Worm (Caenorhabditis elegans) whole organism, young adult: ENCODE data around the gene clh-4.

Experiments
- D2030.7 ChIP-seq: fragments of 200-800 bp; sonication (Bioruptor generic); IDR thresholded peaks from 2 replicates; pipeline ENCODE4 v1.3.6; 2022; ENCODE audit warnings: missing genetic modification reagents, missing genetic modification characterization, missing compliant biosample characterization
- F37B4.10 ChIP-seq: fragments of 200-800 bp; sonication (Bioruptor generic); IDR thresholded peaks from 2 replicates; pipeline ENCODE4 v1.3.6; 2022; ENCODE audit warnings: missing genetic modification characterization, missing compliant biosample characterization
- F57A8.1 ChIP-seq: fragments of 200-800 bp; sonication (Bioruptor generic); optimal IDR thresholded peaks from 2 replicates; lab custom pipeline; 2018; ENCODE audit warnings: mild to moderate bottlenecking, missing genetic modification characterization, moderate library complexity, missing compliant biosample characterization
- T07F8.4 ChIP-seq: sonication (generic microtip); optimal IDR thresholded peaks from 2 replicates; lab custom pipeline; 2016; ENCODE audit warnings: mild to moderate bottlenecking, missing genetic modification characterization, moderate library complexity, missing compliant biosample characterization
- Y67H2A.10 ChIP-seq: fragments of 200-800 bp; sonication (Bioruptor generic); conservative IDR thresholded peaks from 2 replicates; pipeline ENCODE4 v1.3.6; 2022; ENCODE audit warnings: missing genetic modification reagents, missing genetic modification characterization, missing compliant biosample characterization
- Y95B8A.8 ChIP-seq: fragments of 200-800 bp; sonication (Bioruptor generic); IDR thresholded peaks from 2 replicates; pipeline ENCODE4 v1.3.6; 2022; ENCODE audit warnings: missing genetic modification reagents, missing genetic modification characterization, missing compliant biosample characterization
- aptf-3 ChIP-seq: fragments of 200-800 bp; sonication (Bioruptor generic); IDR thresholded peaks from 2 replicates; pipeline ENCODE4 v1.3.6; 2022; ENCODE audit warnings: missing genetic modification characterization, missing compliant biosample characterization
- atf-7 ChIP-seq: sonication (generic microtip); optimal IDR thresholded peaks from 2 replicates; lab custom pipeline; 2017; ENCODE audit warnings: mild to moderate bottlenecking, missing genetic modification characterization, missing compliant biosample characterization
- attf-3 ChIP-seq: fragments of 200-800 bp; sonication (Bioruptor generic); conservative IDR thresholded peaks from 2 replicates; pipeline ENCODE4 v1.3.6; 2022; ENCODE audit warnings: missing genetic modification reagents, missing genetic modification characterization, missing compliant biosample characterization
- attf-5 ChIP-seq: fragments of 200-800 bp; sonication (Bioruptor generic); optimal IDR thresholded peaks from 2 replicates; lab custom pipeline; 2018; ENCODE audit warnings: mild to moderate bottlenecking, missing genetic modification characterization, missing compliant biosample characterization
- ccch-3 ChIP-seq: fragments of 200-800 bp; sonication (Bioruptor generic); optimal IDR thresholded peaks from 2 replicates; lab custom pipeline; 2018; ENCODE audit warnings: mild to moderate bottlenecking, missing genetic modification characterization, missing compliant biosample characterization
- cebp-2 ChIP-seq: fragments of 200-800 bp; sonication (Bioruptor generic); IDR thresholded peaks from 2 replicates; pipeline ENCODE4 v1.3.6; 2022; ENCODE audit warnings: missing genetic modification characterization, missing compliant biosample characterization
- ceh-40 ChIP-seq: fragments of 200-800 bp; sonication (Bioruptor generic); IDR thresholded peaks from 2 replicates; pipeline ENCODE4 v1.3.6; 2022; ENCODE audit warnings: missing genetic modification characterization, missing compliant biosample characterization
- ceh-79 ChIP-seq: sonication (generic microtip); optimal IDR thresholded peaks from 2 replicates; lab custom pipeline; 2017; ENCODE audit warnings: mild to moderate bottlenecking, missing genetic modification characterization, missing compliant biosample characterization
- ceh-91 ChIP-seq: fragments of 200-800 bp; sonication (Bioruptor generic); IDR thresholded peaks from 2 replicates; pipeline ENCODE4 v1.3.6; 2022; ENCODE audit warnings: missing genetic modification reagents, missing genetic modification characterization, missing compliant biosample characterization
- chd-7 ChIP-seq: sonication (generic microtip); optimal IDR thresholded peaks from 2 replicates; lab custom pipeline; 2016; ENCODE audit warnings: mild to moderate bottlenecking, missing genetic modification characterization, moderate library complexity, missing compliant biosample characterization
- dox-1 ChIP-seq: fragments of 200-800 bp; sonication (Bioruptor generic); IDR thresholded peaks from 2 replicates; pipeline ENCODE4 v1.3.6; 2022; ENCODE audit warnings: missing genetic modification reagents, missing genetic modification characterization, missing compliant biosample characterization
- dpl-1 ChIP-seq: fragments of 150-350 bp; optimal IDR thresholded peaks from 2 replicates; lab custom pipeline; 2014; ENCODE audit warnings: missing biosample characterization, missing genetic modification reagents, missing genetic modification characterization
- ekl-4 ChIP-seq: fragments of 200-800 bp; sonication (Bioruptor generic); IDR thresholded peaks from 2 replicates; pipeline ENCODE4 v1.3.6; 2022; ENCODE audit warnings: missing genetic modification reagents, missing genetic modification characterization, missing compliant biosample characterization
- ets-4 ChIP-seq: fragments of 200-800 bp; sonication (Bioruptor generic); optimal IDR thresholded peaks from 2 replicates; lab custom pipeline; 2018; ENCODE audit warnings: mild to moderate bottlenecking, missing genetic modification characterization, missing compliant biosample characterization
- fkh-3 ChIP-seq: sonication (generic microtip); optimal IDR thresholded peaks from 2 replicates; lab custom pipeline; 2016; ENCODE audit warnings: mild to moderate bottlenecking, missing genetic modification characterization, missing compliant biosample characterization
- hlh-12 ChIP-seq: sonication (generic microtip); optimal IDR thresholded peaks from 2 replicates; lab custom pipeline; 2016; ENCODE audit warnings: missing genetic modification characterization, missing compliant biosample characterization
- hmg-1.2 ChIP-seq: fragments of 200-800 bp; sonication (Bioruptor generic); IDR thresholded peaks from 2 replicates; pipeline ENCODE4 v1.3.6; 2022; ENCODE audit warnings: missing genetic modification reagents, missing genetic modification characterization, missing compliant biosample characterization
- hmg-20 ChIP-seq: fragments of 200-800 bp; sonication (Bioruptor generic); IDR thresholded peaks from 2 replicates; pipeline ENCODE4 v1.3.6; 2022; ENCODE audit warnings: missing genetic modification reagents, missing genetic modification characterization, missing compliant biosample characterization
- let-526 ChIP-seq: fragments of 200-800 bp; sonication (Bioruptor generic); IDR thresholded peaks from 2 replicates; pipeline ENCODE4 v1.3.6; 2022; ENCODE audit warnings: missing genetic modification reagents, missing genetic modification characterization, missing compliant biosample characterization
- lin-35 ChIP-seq, 3 experiments: fragments of 150-350 bp in 2 of 3; sonication (generic microtip) in 1 of 3; optimal IDR thresholded peaks; 2 replicates each; lab custom pipeline; 2014 to 2018; ENCODE audit warnings: missing biosample characterization in 3 of 3, missing genetic modification characterization in 3 of 3, missing genetic modification reagents in 3 of 3
- lin-40 ChIP-seq: sonication (generic microtip); optimal IDR thresholded peaks from 2 replicates; lab custom pipeline; 2016; ENCODE audit warnings: missing genetic modification characterization, mild to moderate bottlenecking, missing compliant biosample characterization, missing genotype, missing genetic modification reagents
- lsy-27 ChIP-seq: sonication (generic microtip); optimal IDR thresholded peaks from 2 replicates; lab custom pipeline; 2017; ENCODE audit warnings: missing genetic modification characterization, mild to moderate bottlenecking, missing compliant biosample characterization, antibody characterized with exemption, missing genotype, borderline replicate concordance; ENCODE audit not compliant: insufficient read depth
- mes-4 ChIP-seq: sonication (generic microtip); optimal IDR thresholded peaks from 2 replicates; lab custom pipeline; 2016; ENCODE audit warnings: missing genotype, missing genetic modification characterization, missing compliant biosample characterization
- nhr-120 ChIP-seq: fragments of 200-800 bp; sonication (Bioruptor generic); IDR thresholded peaks from 2 replicates; pipeline ENCODE4 v1.3.6; 2022; ENCODE audit warnings: missing genetic modification characterization, missing compliant biosample characterization
- rcor-1 ChIP-seq: fragments of 200-800 bp; sonication (Bioruptor generic); IDR thresholded peaks from 2 replicates; pipeline ENCODE4 v1.3.6; 2022; ENCODE audit warnings: missing genetic modification reagents, missing genetic modification characterization, missing compliant biosample characterization
- snpc-1.1 ChIP-seq: sonication (generic microtip); optimal IDR thresholded peaks from 2 replicates; lab custom pipeline; 2017; ENCODE audit warnings: missing genetic modification characterization, mild to moderate bottlenecking, missing compliant biosample characterization, antibody characterized with exemption, moderate library complexity, missing genotype, missing genetic modification reagents; ENCODE audit not compliant: insufficient read depth
- snpc-3.4 ChIP-seq: sonication (generic microtip); optimal IDR thresholded peaks from 2 replicates; lab custom pipeline; 2017; ENCODE audit warnings: missing genetic modification characterization, mild to moderate bottlenecking, missing compliant biosample characterization, antibody characterized with exemption, moderate library complexity, missing genotype, missing genetic modification reagents
- snpc-4 ChIP-seq, 5 experiments: fragments of 150-350 bp in 1 of 5; sonication (generic microtip) in 4 of 5; optimal IDR thresholded peaks; 2 replicates each; lab custom pipeline; 2014 to 2018; ENCODE audit warnings: missing genetic modification characterization in 5 of 5, missing biosample characterization in 3 of 5, antibody characterized with exemption in 2 of 5, mild to moderate bottlenecking in 2 of 5, missing compliant biosample characterization in 2 of 5, missing genotype in 2 of 5, moderate library complexity in 2 of 5, missing genetic modification reagents in 1 of 5
- sptf-2 ChIP-seq: fragments of 200-800 bp; sonication (Bioruptor generic); optimal IDR thresholded peaks from 2 replicates; lab custom pipeline; 2018; ENCODE audit warnings: mild to moderate bottlenecking, missing genetic modification characterization, missing compliant biosample characterization
- tbx-9 ChIP-seq: sonication (generic microtip); optimal IDR thresholded peaks from 2 replicates; lab custom pipeline; 2016; ENCODE audit warnings: borderline replicate concordance, missing genetic modification characterization, inconsistent platforms, missing compliant biosample characterization
- zfh-2 ChIP-seq: fragments of 200-800 bp; sonication (Bioruptor generic); conservative IDR thresholded peaks from 2 replicates; pipeline ENCODE4 v1.3.6; 2022; ENCODE audit warnings: missing genetic modification reagents, missing genetic modification characterization, missing compliant biosample characterization
- ztf-22 ChIP-seq: fragments of 200-800 bp; sonication (Bioruptor generic); optimal IDR thresholded peaks from 2 replicates; lab custom pipeline; 2018; ENCODE audit warnings: mild to moderate bottlenecking, missing genetic modification characterization, moderate library complexity, missing compliant biosample characterization
- ztf-25 ChIP-seq: fragments of 200-800 bp; sonication (Bioruptor generic); IDR thresholded peaks from 2 replicates; pipeline ENCODE4 v1.3.6; 2022; ENCODE audit warnings: missing genetic modification reagents, missing genetic modification characterization, missing compliant biosample characterization
- ztf-3 ChIP-seq: fragments of 200-800 bp; sonication (Bioruptor generic); optimal IDR thresholded peaks from 2 replicates; lab custom pipeline; 2018; ENCODE audit warnings: mild to moderate bottlenecking, missing genetic modification characterization, missing compliant biosample characterization
- ztf-6 ChIP-seq: fragments of 200-800 bp; sonication (Bioruptor generic); IDR thresholded peaks from 2 replicates; pipeline ENCODE4 v1.3.6; 2022; ENCODE audit warnings: missing genetic modification reagents, missing genetic modification characterization, missing compliant biosample characterization

clh-4 gene

ce11 chrX:4106896-4107505 is 6.6 kb upstream of the clh-4 start, which contains the start of gene R02E4.2:
Gene R02E4.2 (plus strand): TSS chrX:4107455.
- no peak for TF ChIP-seq snpc-3.4 (tag; lab: Kevin White, UChicago)
- TF ChIP-seq ekl-4 (GFP tag; lab: Robert Waterston, UW) = 0 out of 2 replicates have a peak, but pooled peaks have one; percentile 26
- no peak for TF ChIP-seq ztf-22 (GFP tag; lab: Kevin White, UChicago)

- TF ChIP-seq F37B4.10 (GFP tag; lab: Robert Waterston, UW) (no peak), nhr-120 (GFP tag; lab: Robert Waterston, UW) (no peak), ztf-3 (GFP tag; lab: Kevin White, UChicago) (no peak), rcor-1 (GFP tag; lab: Robert Waterston, UW) (no peak), ets-4 (GFP tag; lab: Kevin White, UChicago) (no peak), hmg-20 (GFP tag; lab: Robert Waterston, UW) (no peak), let-526 (GFP tag; lab: Robert Waterston, UW) (no peak), ccch-3 (GFP tag; lab: Kevin White, UChicago) (no peak), lsy-27 (no peak), dpl-1 (GFP tag; lab: Kevin White, UChicago) (no peak), mes-4 (tag; lab: Kevin White, UChicago) (no peak), D2030.7 (GFP tag; lab: Robert Waterston, UW) (no peak), ceh-40 (GFP tag; lab: Robert Waterston, UW) (no peak)
These were observed 4.1 kb upstream of the clh-4 start, which contains the start of gene R02E4.1 for ce11 chrX:4104435-4104834. Gene R02E4.1 (minus strand): TSS chrX:4104535.

- TF ChIP-seq hmg-1.2 (GFP tag; lab: Robert Waterston, UW) (no peak; the same call in 1 of the 2 replicates), F57A8.1 (GFP tag; lab: Kevin White, UChicago) (no peak), zfh-2 (0 out of 2 replicates have a peak, but pooled peaks have one; percentile 10), Y95B8A.8 (GFP tag; lab: Robert Waterston, UW) (no peak), T07F8.4 (tag; lab: Kevin White, UChicago) (no peak), ztf-25 (GFP tag; lab: Robert Waterston, UW) (no peak), snpc-4 (GFP tag; optimal IDR thresholded peaks at IDR 0.05; lab: Kevin White, UChicago) (no peak), snpc-4 (tag; optimal IDR thresholded peaks at IDR 0.05; lab: Kevin White, UChicago) (peak; percentile 36 to 92 (median 76)), chd-7 (no peak), snpc-1.1 (tag; lab: Kevin White, UChicago) (peak; percentile 70)
These were observed 2.7 kb upstream of the clh-4 start for ce11 chrX:4103071-4103470.

ce11 chrX:4102075-4102598 is 1.8 kb upstream of the clh-4 start, which contains the start of gene R02E4.3:
Gene R02E4.3 (minus strand): TSS chrX:4102125.
- TF ChIP-seq lin-35 (GFP tag; optimal IDR thresholded peaks at IDR 0.05; lab: Kevin White, UChicago) (no peak), attf-3 (GFP tag; lab: Robert Waterston, UW) (no peak), ceh-79 (tag; lab: Kevin White, UChicago) (no peak), atf-7 (no peak), lsy-27 (no peak)
- TF ChIP-seq, all 124 proteins: peak for 0

- TF ChIP-seq sptf-2 (no peak), fkh-3 (tag; lab: Kevin White, UChicago) (no peak), F57A8.1 (GFP tag; lab: Kevin White, UChicago) (no peak), tbx-9 (no peak), hlh-12 (no peak), cebp-2 (GFP tag; lab: Robert Waterston, UW) (no peak), ztf-6 (GFP tag; lab: Robert Waterston, UW) (no peak), Y67H2A.10 (GFP tag; lab: Robert Waterston, UW) (no peak), attf-5 (GFP tag; lab: Kevin White, UChicago) (no peak), ceh-91 (no peak), aptf-3 (GFP tag; lab: Robert Waterston, UW) (no peak), lin-40 (tag; lab: Kevin White, UChicago) (no peak), dox-1 (GFP tag; lab: Robert Waterston, UW) (no peak)
These were observed 840 bp upstream of the clh-4 start for ce11 chrX:4101213-4101612.
